Fruit fly (Drosophila melanogaster) whole organism, pupa: ENCODE results near the gene CG4313.
A peak's percentile ranks its signal among the peaks of the same experiment; 100 is the strongest.

Experiments used
- CG10348 ChIP-seq: fragments of 200-800 bp; sonication (Bioruptor generic); IDR thresholded peaks from 2 replicates; pipeline ENCODE4 v1.3.6; 2022; ENCODE audit warnings: missing biosample characterization, missing genetic modification characterization
- CG12605 ChIP-seq: fragments of 200-800 bp; sonication (Bioruptor generic); IDR thresholded peaks from 2 replicates; pipeline ENCODE4 v1.3.6; 2022; ENCODE audit warnings: missing biosample characterization, missing genetic modification characterization
- CG13204 ChIP-seq: fragments of 200-800 bp; sonication (Bioruptor generic); optimal IDR thresholded peaks from 2 replicates; lab custom pipeline; 2018; ENCODE audit warnings: missing biosample characterization, mild to moderate bottlenecking, missing genetic modification characterization, moderate library complexity
- CG14655 ChIP-seq: fragments of 200-800 bp; sonication (Bioruptor generic); optimal IDR thresholded peaks from 3 replicates; lab custom pipeline; 2017; ENCODE audit warnings: mild to moderate bottlenecking, missing biosample characterization, missing genetic modification reagents, missing genetic modification characterization
- CG15710 ChIP-seq: fragments of 200-800 bp; sonication (Bioruptor generic); optimal IDR thresholded peaks from 2 replicates; lab custom pipeline; 2018; ENCODE audit warnings: missing biosample characterization, mild to moderate bottlenecking, missing genetic modification characterization, moderate library complexity
- CG17806 ChIP-seq: fragments of 200-800 bp; sonication (Bioruptor generic); optimal IDR thresholded peaks from 2 replicates; lab custom pipeline; 2018; ENCODE audit warnings: missing biosample characterization, mild to moderate bottlenecking, missing genetic modification characterization, moderate library complexity
- CG32121 ChIP-seq: fragments of 200-800 bp; sonication (Bioruptor generic); IDR thresholded peaks from 2 replicates; pipeline ENCODE4 v1.3.6; 2022; ENCODE audit warnings: missing biosample characterization, missing genetic modification characterization
- CG34367 ChIP-seq: fragments of 200-800 bp; sonication (Bioruptor generic); optimal IDR thresholded peaks from 2 replicates; lab custom pipeline; 2018; ENCODE audit warnings: missing biosample characterization, mild to moderate bottlenecking, missing genetic modification characterization
- CG4496 ChIP-seq: fragments of 200-800 bp; sonication (Bioruptor generic); IDR thresholded peaks from 3 replicates; pipeline ENCODE4 v1.3.6; 2022; ENCODE audit warnings: missing biosample characterization, missing genetic modification characterization
- CG8159 ChIP-seq: fragments of 200-800 bp; sonication (Bioruptor generic); optimal IDR thresholded peaks from 3 replicates; lab custom pipeline; 2018; ENCODE audit warnings: missing biosample characterization, mild to moderate bottlenecking, missing genetic modification characterization, moderate library complexity
- CG8301 ChIP-seq: fragments of 200-800 bp; sonication (Bioruptor generic); optimal IDR thresholded peaks from 2 replicates; lab custom pipeline; 2018; ENCODE audit warnings: missing biosample characterization, mild to moderate bottlenecking, missing genetic modification characterization
- CG9948 ChIP-seq: fragments of 200-800 bp; sonication (Bioruptor generic); optimal IDR thresholded peaks from 2 replicates; lab custom pipeline; 2018; ENCODE audit warnings: missing biosample characterization, mild to moderate bottlenecking, missing genetic modification characterization, moderate library complexity
- D1 ChIP-seq: fragments of 200-800 bp; sonication (Bioruptor generic); optimal IDR thresholded peaks from 2 replicates; lab custom pipeline; 2018; ENCODE audit warnings: missing biosample characterization, mild to moderate bottlenecking, missing genetic modification characterization, moderate library complexity
- EcR ChIP-seq: fragments of 200-800 bp; sonication (Bioruptor generic); optimal IDR thresholded peaks from 3 replicates; lab custom pipeline; 2019; ENCODE audit warnings: missing biosample characterization, missing genetic modification characterization, mild to moderate bottlenecking, moderate library complexity, missing genetic modification reagents
- Ets98B ChIP-seq: fragments of 200-800 bp; sonication (Bioruptor generic); IDR thresholded peaks from 2 replicates; pipeline ENCODE4 v1.3.6; 2022; ENCODE audit warnings: missing biosample characterization, missing genetic modification characterization
- Pif1A ChIP-seq: fragments of 200-800 bp; sonication (Bioruptor generic); optimal IDR thresholded peaks from 3 replicates; lab custom pipeline; 2016; ENCODE audit warnings: missing biosample characterization, missing genetic modification characterization
- Pif1B ChIP-seq: fragments of 200-800 bp; sonication (Bioruptor generic); optimal IDR thresholded peaks from 3 replicates; lab custom pipeline; 2016; ENCODE audit warnings: missing biosample characterization, missing genetic modification characterization
- Snoo ChIP-seq: fragments of 200-800 bp; sonication (Bioruptor generic); optimal IDR thresholded peaks from 3 replicates; lab custom pipeline; 2017; ENCODE audit warnings: missing biosample characterization, mild to moderate bottlenecking, missing genetic modification characterization, inconsistent platforms
- fd96Ca ChIP-seq: fragments of 200-800 bp; sonication (Bioruptor generic); IDR thresholded peaks from 3 replicates; pipeline ENCODE4 v1.3.6; 2022; ENCODE audit warnings: missing biosample characterization, missing genetic modification characterization
- gl ChIP-seq: fragments of 200-800 bp; sonication (Bioruptor generic); optimal IDR thresholded peaks from 2 replicates; lab custom pipeline; 2018; ENCODE audit warnings: missing biosample characterization, mild to moderate bottlenecking, missing genetic modification characterization
- rn ChIP-seq: fragments of 200-800 bp; sonication (Bioruptor generic); IDR thresholded peaks from 2 replicates; pipeline ENCODE4 v1.3.6; 2022; ENCODE audit warnings: missing biosample characterization, missing genetic modification characterization

Gene CG4313

dm6 chrX:2071878-2072817 is 30.5 kb downstream of the CG4313 start, which contains the start of gene Rtca:
TSS of gene Rtca (plus strand) at chrX:2072413.
- TF ChIP-seq Ets98B, result peak; percentile 80
- TF ChIP-seq CG32121 (GFP tag; lab: Robert Waterston, UW), result peak; percentile 81
- TF ChIP-seq EcR, result peak; percentile 63
- peak; percentile 85 for TF ChIP-seq CG15710 (tag; lab: Kevin White, UChicago)
- TF ChIP-seq Pif1B (GFP tag; lab: Kevin White, UChicago), result peak; percentile 82
- peak; percentile 90 for TF ChIP-seq Pif1A
- TF ChIP-seq gl (tag; lab: Kevin White, UChicago), result peak; percentile 56
- no peak for TF ChIP-seq D1 (tag; lab: Kevin White, UChicago)
- TF ChIP-seq rn (GFP tag; lab: Robert Waterston, UW), result peak; percentile 66
- peak; percentile 57; the same call in 1 of the 2 replicates for TF ChIP-seq CG10348 (GFP tag; lab: Robert Waterston, UW)
- peak; percentile 86 for TF ChIP-seq CG17806 (tag; lab: Kevin White, UChicago)
- peak; percentile 82 for TF ChIP-seq Snoo
- TF ChIP-seq CG8301 (tag; lab: Kevin White, UChicago), result peak; percentile 90
- peak; percentile 91 for TF ChIP-seq CG4496
- TF ChIP-seq CG9948, result peak; percentile 88
- peak; percentile 88 for TF ChIP-seq CG8159
- TF ChIP-seq CG14655, result peak; percentile 92
- TF ChIP-seq CG12605, result peak; percentile 81
- TF ChIP-seq CG34367 (tag; lab: Kevin White, UChicago), result peak; percentile 83
- TF ChIP-seq CG13204 (GFP tag; lab: Kevin White, UChicago), result peak; percentile 81
- peak; percentile 91 for TF ChIP-seq fd96Ca (GFP tag; lab: Robert Waterston, UW)

dm6 chrX:2073325-2073724 is 31.7 kb downstream of the CG4313 start, which contains the start of gene CG4199:
TSS of gene CG4199 (minus strand) at chrX:2073483.
- no peak for TF ChIP-seq gl (tag; lab: Kevin White, UChicago)
- no peak for TF ChIP-seq CG14655
- no peak for TF ChIP-seq CG8159
- TF ChIP-seq Pif1A, result no peak
- TF ChIP-seq CG13204 (GFP tag; lab: Kevin White, UChicago), result no peak
- no peak for TF ChIP-seq Pif1B (GFP tag; lab: Kevin White, UChicago)
- TF ChIP-seq rn (GFP tag; lab: Robert Waterston, UW), result no peak
- TF ChIP-seq CG32121 (GFP tag; lab: Robert Waterston, UW), result no peak
- TF ChIP-seq D1 (tag; lab: Kevin White, UChicago), result no peak
- no peak for TF ChIP-seq CG15710 (tag; lab: Kevin White, UChicago)
- TF ChIP-seq CG10348 (GFP tag; lab: Robert Waterston, UW), result no peak
- TF ChIP-seq Snoo, result no peak
- TF ChIP-seq CG8301 (tag; lab: Kevin White, UChicago), result no peak
- TF ChIP-seq EcR, result no peak
- no peak for TF ChIP-seq CG4496
- no peak for TF ChIP-seq CG12605
- TF ChIP-seq CG9948, result no peak
- TF ChIP-seq CG17806 (tag; lab: Kevin White, UChicago), result no peak
- no peak for TF ChIP-seq CG34367 (tag; lab: Kevin White, UChicago)

DNA sequence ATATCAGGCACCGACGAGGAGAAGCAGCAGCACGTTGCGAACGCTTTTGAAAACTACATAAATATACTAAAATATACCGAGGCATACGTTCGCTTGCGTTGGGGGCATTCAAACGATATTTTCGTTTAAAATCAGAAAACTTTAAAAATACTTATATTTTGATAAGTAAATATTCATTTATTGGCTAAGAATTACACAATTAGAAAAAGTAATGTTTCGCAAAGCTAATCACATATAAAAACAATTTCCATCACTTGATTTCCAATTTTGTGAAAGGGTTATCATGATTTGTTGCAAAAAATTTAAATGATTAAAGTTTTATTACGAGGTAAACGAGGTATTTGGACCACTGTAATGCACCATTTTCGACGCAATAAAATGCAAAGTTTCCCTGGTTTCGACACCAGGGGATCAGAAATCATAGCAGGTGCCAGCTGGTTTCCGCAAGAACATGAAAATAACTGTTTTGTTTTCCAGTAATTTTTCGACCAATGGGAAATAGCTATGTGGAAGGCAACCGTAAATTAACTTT is 34.2 kb downstream of the CG4313 start, which contains the start of gene CG4045:
CG4045 (minus strand) TSS at position 55 of the 532 bp plus-strand sequence.
- TF ChIP-seq CG8159, result peak; percentile 4
- TF ChIP-seq CG15710 (tag; lab: Kevin White, UChicago), result peak; percentile 0
- TF ChIP-seq Ets98B, result no peak
- TF ChIP-seq gl (tag; lab: Kevin White, UChicago), result no peak
- TF ChIP-seq Pif1B (GFP tag; lab: Kevin White, UChicago), result no peak
- no peak for TF ChIP-seq CG8301 (tag; lab: Kevin White, UChicago)
- no peak for TF ChIP-seq D1 (tag; lab: Kevin White, UChicago)
- TF ChIP-seq CG34367 (tag; lab: Kevin White, UChicago), result no peak
- TF ChIP-seq EcR, result no peak

- TF ChIP-seq CG4496 (no peak), CG10348 (GFP tag; lab: Robert Waterston, UW) (no peak), gl (tag; lab: Kevin White, UChicago) (no peak), CG15710 (tag; lab: Kevin White, UChicago) (no peak), EcR (no peak), CG8159 (no peak), CG8301 (tag; lab: Kevin White, UChicago) (no peak), fd96Ca (GFP tag; lab: Robert Waterston, UW) (no peak), CG9948 (no peak), CG34367 (tag; lab: Kevin White, UChicago) (no peak), CG32121 (GFP tag; lab: Robert Waterston, UW) (no peak), CG13204 (GFP tag; lab: Kevin White, UChicago) (no peak), CG17806 (tag; lab: Kevin White, UChicago) (no peak), D1 (tag; lab: Kevin White, UChicago) (no peak), Snoo (no peak)
- TF ChIP-seq, all 21 proteins: peak for 0
These were observed 35.0 kb downstream of the CG4313 start, which contains the start of gene CG4025 for dm6 chrX:2076412-2077357. TSS of gene CG4025 (plus strand) at chrX:2076966.
